Fruit fly (Drosophila melanogaster) whole organism, embryonic: ENCODE measurements around the gene pHCl-2.

ENCODE experiments used
- ATbp ChIP-seq: fragments of 200-800 bp; sonication (Bioruptor generic); optimal IDR thresholded peaks from 2 replicates; lab custom pipeline; 2017; ENCODE audit warnings: missing biosample characterization, mild to moderate bottlenecking, missing genetic modification characterization, missing genetic modification reagents
- Bdp1 ChIP-seq: fragments of 200-800 bp; sonication (Bioruptor generic); optimal IDR thresholded peaks from 3 replicates; lab custom pipeline; 2016; ENCODE audit warnings: missing biosample characterization, missing genetic modification characterization
- CG11247 ChIP-seq: fragments of 200-800 bp; sonication (Bioruptor generic); IDR thresholded peaks from 2 replicates; pipeline ENCODE4 v1.3.6; 2022; ENCODE audit warnings: missing biosample characterization, missing genetic modification characterization
- CG11504 ChIP-seq: fragments of 200-800 bp; sonication (Bioruptor generic); optimal IDR thresholded peaks from 3 replicates; lab custom pipeline; 2019; ENCODE audit warnings: missing biosample characterization, mild to moderate bottlenecking, missing genetic modification characterization, moderate library complexity
- CG12391 ChIP-seq: fragments of 200-800 bp; sonication (Bioruptor generic); optimal IDR thresholded peaks from 3 replicates; lab custom pipeline; 2018; ENCODE audit warnings: missing biosample characterization, mild to moderate bottlenecking, missing genetic modification characterization, moderate library complexity
- CG15514 ChIP-seq: fragments of 200-800 bp; sonication (Bioruptor generic); optimal IDR thresholded peaks from 3 replicates; lab custom pipeline; 2017; ENCODE audit warnings: missing biosample characterization, missing genetic modification characterization, mild to moderate bottlenecking, moderate library complexity, missing genetic modification reagents
- CG1603 ChIP-seq: fragments of 200-800 bp; sonication (Bioruptor generic); optimal IDR thresholded peaks from 2 replicates; lab custom pipeline; 2019; ENCODE audit warnings: missing biosample characterization, mild to moderate bottlenecking, missing genetic modification characterization, moderate library complexity
- CG17612 ChIP-seq: fragments of 200-800 bp; sonication (Bioruptor generic); IDR thresholded peaks from 2 replicates; pipeline ENCODE4 v1.3.6; 2022; ENCODE audit warnings: missing biosample characterization, missing genetic modification characterization
- CG17802 ChIP-seq: fragments of 200-800 bp; sonication (Bioruptor generic); optimal IDR thresholded peaks from 2 replicates; lab custom pipeline; 2018; ENCODE audit warnings: missing biosample characterization, mild to moderate bottlenecking, missing genetic modification characterization, moderate library complexity
- CG18011 ChIP-seq: fragments of 200-800 bp; sonication (Bioruptor generic); optimal IDR thresholded peaks from 2 replicates; lab custom pipeline; 2017; ENCODE audit warnings: missing biosample characterization, missing genetic modification characterization, mild to moderate bottlenecking, moderate library complexity, missing genotype
- CG1832 ChIP-seq: fragments of 200-800 bp; sonication (Bioruptor generic); optimal IDR thresholded peaks from 2 replicates; lab custom pipeline; 2017; ENCODE audit warnings: missing biosample characterization, mild to moderate bottlenecking, missing genetic modification characterization, inconsistent platforms
- CG18619 ChIP-seq: fragments of 200-800 bp; sonication (Bioruptor generic); optimal IDR thresholded peaks from 3 replicates; lab custom pipeline; 2017; ENCODE audit warnings: missing biosample characterization, mild to moderate bottlenecking, missing genetic modification characterization
- CG6654 ChIP-seq: fragments of 200-800 bp; sonication (Bioruptor generic); optimal IDR thresholded peaks from 2 replicates; lab custom pipeline; 2017; ENCODE audit warnings: missing biosample characterization, mild to moderate bottlenecking, missing genetic modification characterization
- CG7357 ChIP-seq: fragments of 200-800 bp; sonication (Bioruptor generic); IDR thresholded peaks from 3 replicates; pipeline ENCODE4 v1.3.6; 2022; ENCODE audit warnings: missing biosample characterization, missing genetic modification characterization
- CG7839 ChIP-seq: fragments of 200-800 bp; sonication (Bioruptor generic); optimal IDR thresholded peaks from 3 replicates; lab custom pipeline; 2018; ENCODE audit warnings: missing biosample characterization, mild to moderate bottlenecking, missing genetic modification characterization, moderate library complexity
- CG8290 ChIP-seq, 3 experiments: fragments of 200-800 bp; sonication (Bioruptor generic); optimal IDR thresholded peaks; 2 replicates each; lab custom pipeline; 2016 to 2019; ENCODE audit warnings: missing biosample characterization in 3 of 3, missing genetic modification characterization in 3 of 3, mild to moderate bottlenecking in 2 of 3, moderate library complexity in 1 of 3
- CG8478 ChIP-seq: fragments of >200 bp; optimal IDR thresholded peaks from 2 replicates; lab custom pipeline; 2018
- CTCF ChIP-seq: fragments of 200-800 bp; sonication (Bioruptor generic); optimal IDR thresholded peaks from 2 replicates; lab custom pipeline; 2017; ENCODE audit warnings: missing biosample characterization, mild to moderate bottlenecking, missing genetic modification characterization, moderate library complexity
- E2f2 ChIP-seq: fragments of 200-800 bp; sonication (Bioruptor generic); IDR thresholded peaks from 2 replicates; pipeline ENCODE4 v1.3.6; 2022; ENCODE audit warnings: missing biosample characterization, missing genetic modification characterization
- ERR ChIP-seq: fragments of 200-800 bp; sonication (Bioruptor generic); optimal IDR thresholded peaks from 2 replicates; lab custom pipeline; 2016; ENCODE audit warnings: missing biosample characterization, missing genetic modification characterization
- Fer1 ChIP-seq: fragments of 200-800 bp; sonication (Bioruptor generic); optimal IDR thresholded peaks from 2 replicates; lab custom pipeline; 2017; ENCODE audit warnings: missing biosample characterization, mild to moderate bottlenecking, missing genetic modification characterization
- HLHmδ ChIP-seq: fragments of 200-800 bp; sonication (Bioruptor generic); optimal IDR thresholded peaks from 2 replicates; lab custom pipeline; 2018; ENCODE audit warnings: missing biosample characterization, mild to moderate bottlenecking, missing genetic modification characterization, moderate library complexity
- Hmr ChIP-seq: fragments of 200-800 bp; sonication (Bioruptor generic); optimal IDR thresholded peaks from 3 replicates; lab custom pipeline; 2017; ENCODE audit warnings: mild to moderate bottlenecking, missing biosample characterization, missing genetic modification reagents, missing genetic modification characterization
- Hr51 ChIP-seq, 2 experiments: fragments of 200-800 bp; sonication (Bioruptor generic); optimal IDR thresholded peaks; 2 replicates in 1 of 2; 3 replicates in 1 of 2; lab custom pipeline; 2016 to 2018; ENCODE audit warnings: missing biosample characterization in 2 of 2, missing genetic modification characterization in 2 of 2, mild to moderate bottlenecking in 1 of 2, moderate library complexity in 1 of 2
- NC2α ChIP-seq: fragments of 200-800 bp; sonication (Bioruptor generic); optimal IDR thresholded peaks from 2 replicates; lab custom pipeline; 2016; ENCODE audit warnings: missing biosample characterization, missing genetic modification characterization
- NFAT ChIP-seq: fragments of 200-800 bp; sonication (Bioruptor generic); IDR thresholded peaks from 2 replicates; pipeline ENCODE4 v1.3.6; 2022; ENCODE audit warnings: missing biosample characterization, missing genetic modification characterization
- NK7.1 ChIP-seq: fragments of 200-800 bp; sonication (Bioruptor generic); optimal IDR thresholded peaks from 3 replicates; lab custom pipeline; 2016; ENCODE audit warnings: missing biosample characterization, missing genetic modification characterization
- Nf-YA ChIP-seq: fragments of 200-800 bp; sonication (Bioruptor generic); IDR thresholded peaks from 2 replicates; pipeline ENCODE4 v1.3.6; 2022; ENCODE audit warnings: missing biosample characterization, missing genetic modification characterization
- Rx ChIP-seq: fragments of 200-800 bp; sonication (Bioruptor generic); IDR thresholded peaks from 2 replicates; pipeline ENCODE4 v1.3.6; 2022; ENCODE audit warnings: missing biosample characterization, missing genetic modification characterization
- bab2 ChIP-seq: fragments of 200-800 bp; sonication (Bioruptor generic); optimal IDR thresholded peaks from 2 replicates; lab custom pipeline; 2016; ENCODE audit warnings: missing biosample characterization, missing genetic modification characterization
- ci ChIP-seq: fragments of 200-800 bp; sonication (Bioruptor generic); IDR thresholded peaks from 3 replicates; pipeline ENCODE4 v1.3.6; 2022; ENCODE audit warnings: missing biosample characterization, missing genetic modification characterization
- cwo ChIP-seq: fragments of 200-800 bp; sonication (Bioruptor generic); optimal IDR thresholded peaks from 3 replicates; lab custom pipeline; 2017; ENCODE audit warnings: missing biosample characterization, missing genetic modification characterization, mild to moderate bottlenecking, moderate library complexity, missing genetic modification reagents
- dan ChIP-seq: fragments of 200-800 bp; sonication (Bioruptor generic); IDR thresholded peaks from 2 replicates; pipeline ENCODE4 v1.3.6; 2022; ENCODE audit warnings: missing biosample characterization, missing genetic modification characterization
- dmrt99B ChIP-seq: fragments of 200-800 bp; sonication (Bioruptor generic); optimal IDR thresholded peaks from 2 replicates; lab custom pipeline; 2018; ENCODE audit warnings: missing biosample characterization, mild to moderate bottlenecking, missing genetic modification characterization, moderate library complexity
- esg ChIP-seq: fragments of 200-800 bp; sonication (Bioruptor generic); conservative IDR thresholded peaks from 2 replicates; pipeline ENCODE4 v1.3.6; 2022; ENCODE audit warnings: missing biosample characterization, missing genetic modification characterization
- fru ChIP-seq: fragments of >200 bp; optimal IDR thresholded peaks from 2 replicates; lab custom pipeline; 2017
- hkb ChIP-seq, 2 experiments: fragments of 200-800 bp in 1 of 2; fragments of >200 bp in 1 of 2; sonication (Bioruptor generic) in 1 of 2; IDR thresholded peaks in 1 of 2; optimal IDR thresholded peaks in 1 of 2; 2 replicates each; pipeline versions ENCODE4 v1.3.6 to Lab custom; 2017 to 2022; ENCODE audit warnings: missing biosample characterization in 1 of 2, missing genetic modification characterization in 1 of 2
- kay ChIP-seq: fragments of 200-800 bp; sonication (Bioruptor generic); optimal IDR thresholded peaks from 2 replicates; lab custom pipeline; 2016; ENCODE audit warnings: missing biosample characterization, missing genetic modification characterization
- lab ChIP-seq: fragments of 200-800 bp; sonication (Bioruptor generic); optimal IDR thresholded peaks from 3 replicates; lab custom pipeline; 2017; ENCODE audit warnings: missing biosample characterization, missing genetic modification characterization, mild to moderate bottlenecking, moderate library complexity, missing genetic modification reagents
- nau ChIP-seq: fragments of 200-800 bp; sonication (Bioruptor generic); optimal IDR thresholded peaks from 3 replicates; lab custom pipeline; 2017; ENCODE audit warnings: missing biosample characterization, mild to moderate bottlenecking, missing genetic modification characterization, missing genetic modification reagents
- p53 ChIP-seq: fragments of 200-800 bp; sonication (Bioruptor generic); optimal IDR thresholded peaks from 2 replicates; lab custom pipeline; 2016; ENCODE audit warnings: missing biosample characterization, missing genetic modification characterization
- pan ChIP-seq, 4 experiments: fragments of >200 bp in 3 of 4; fragments of 200-800 bp in 1 of 4; sonication (Bioruptor generic) in 1 of 4; optimal IDR thresholded peaks in 3 of 4; IDR thresholded peaks in 1 of 4; 2 replicates each; pipeline versions ENCODE4 v1.3.6 to Lab custom; 2017 to 2022; ENCODE audit warnings: missing biosample characterization in 2 of 4, missing genetic modification characterization in 2 of 4, mixed read lengths in 1 of 4
- pb ChIP-seq: fragments of 200-800 bp; sonication (Bioruptor generic); optimal IDR thresholded peaks from 3 replicates; lab custom pipeline; 2016; ENCODE audit warnings: missing biosample characterization, missing genetic modification characterization
- pnt ChIP-seq: fragments of 200-800 bp; sonication (Bioruptor generic); optimal IDR thresholded peaks from 3 replicates; lab custom pipeline; 2016; ENCODE audit warnings: missing biosample characterization, missing genetic modification characterization
- sima ChIP-seq: fragments of 200-800 bp; sonication (Bioruptor generic); optimal IDR thresholded peaks from 2 replicates; lab custom pipeline; 2016; ENCODE audit warnings: missing biosample characterization, missing genetic modification characterization
- trh ChIP-seq: fragments of 200-800 bp; sonication (Bioruptor generic); optimal IDR thresholded peaks from 2 replicates; lab custom pipeline; 2016; ENCODE audit warnings: missing biosample characterization, missing genetic modification characterization
- tx ChIP-seq: fragments of 200-800 bp; sonication (Bioruptor generic); optimal IDR thresholded peaks from 2 replicates; lab custom pipeline; 2016; ENCODE audit warnings: missing biosample characterization, missing genetic modification characterization
- vvl ChIP-seq: fragments of 200-800 bp; sonication (Bioruptor generic); IDR thresholded peaks from 2 replicates; pipeline ENCODE4 v1.3.6; 2022; ENCODE audit warnings: missing biosample characterization, missing genetic modification characterization
- z ChIP-seq: fragments of 200-800 bp; sonication (Bioruptor generic); IDR thresholded peaks from 3 replicates; pipeline ENCODE4 v1.3.6; 2022; ENCODE audit warnings: missing biosample characterization, missing genetic modification characterization

Gene pHCl-2

dm6 chr3R:31270783-31271427 lies 34.3 kb downstream of the pHCl-2 start:
- TF ChIP-seq pb (GFP tag; lab: Kevin White, UChicago) (no peak), CG8478 (no peak), bab2 (GFP tag; lab: Kevin White, UChicago) (peak; percentile 14), CG7357 (GFP tag; lab: Robert Waterston, UW) (0 out of 3 replicates have a peak, but pooled peaks have one; percentile 13), trh (no peak), z (GFP tag; lab: Robert Waterston, UW) (no peak), CG1603 (tag; lab: Kevin White, UChicago) (no peak), ci (GFP tag; lab: Robert Waterston, UW) (no peak), Fer1 (GFP tag; lab: Kevin White, UChicago) (peak; percentile 1), CG12391 (tag; lab: Kevin White, UChicago) (no peak), Hmr (GFP tag; lab: Kevin White, UChicago) (peak; percentile 28), dan (GFP tag; lab: Robert Waterston, UW) (no peak), CTCF (peak; percentile 6), CG7839 (tag; lab: Kevin White, UChicago) (peak; percentile 6), CG18011 (GFP tag; lab: Kevin White, UChicago) (peak; percentile 93), CG17802 (tag; lab: Kevin White, UChicago) (no peak), ATbp (peak; percentile 36), CG11504 (peak; percentile 23), CG11247 (no peak), Rx (no peak), Bdp1 (no peak), hkb (optimal IDR thresholded peaks at IDR 0.05; lab: Kevin White, UChicago) (no peak), hkb (GFP tag; IDR thresholded peaks at IDR 0.05; lab: Robert Waterston, UW) (0 out of 2 replicates have a peak, but pooled peaks have one; percentile 20), NC2α (GFP tag; lab: Kevin White, UChicago) (no peak), esg (GFP tag; lab: Robert Waterston, UW) (0 out of 2 replicates have a peak, but pooled peaks have one; percentile 10), Hr51 (GFP tag; optimal IDR thresholded peaks at IDR 0.05; lab: Kevin White, UChicago) (peak in 1 of 2 experiments; percentile 34), CG18619 (GFP tag; lab: Kevin White, UChicago) (no peak), cwo (GFP tag; lab: Kevin White, UChicago) (no peak), ERR (GFP tag; lab: Kevin White, UChicago) (no peak), nau (no peak), CG1832 (no peak), E2f2 (GFP tag; lab: Robert Waterston, UW) (peak; percentile 7; the same call in 1 of the 2 replicates), vvl (peak; percentile 16; the same call in 1 of the 2 replicates), pan (optimal IDR thresholded peaks at IDR 0.05; lab: Kevin White, UChicago) (no peak), pan (GFP tag; optimal IDR thresholded peaks at IDR 0.05 in 1 of 2, IDR thresholded peaks at IDR 0.05 in 1 of 2) (peak in 1 of 2 experiments; percentile 8), p53 (GFP tag; lab: Kevin White, UChicago) (peak; percentile 32), CG15514 (GFP tag; lab: Kevin White, UChicago) (peak; percentile 6), NFAT (GFP tag; lab: Robert Waterston, UW) (no peak), pnt (GFP tag; lab: Kevin White, UChicago) (no peak), NK7.1 (no peak), CG8290 (GFP tag; optimal IDR thresholded peaks at IDR 0.05; lab: Kevin White, UChicago) (peak; percentile 83), CG8290 (tag; optimal IDR thresholded peaks at IDR 0.05; lab: Kevin White, UChicago) (peak in 1 of 2 experiments; percentile 72), sima (GFP tag; lab: Kevin White, UChicago) (no peak), CG17612 (GFP tag; lab: Robert Waterston, UW) (peak; percentile 80), CG6654 (GFP tag; lab: Kevin White, UChicago) (no peak), dmrt99B (tag; lab: Kevin White, UChicago) (peak; percentile 21), fru (lab: Kevin White, UChicago) (no peak), tx (GFP tag; lab: Kevin White, UChicago) (no peak), lab (GFP tag; lab: Kevin White, UChicago) (peak; percentile 24), kay (peak; percentile 26), Nf-YA (GFP tag; lab: Robert Waterston, UW) (no peak), HLHmδ (no peak)
